Fruit fly (Drosophila melanogaster) whole organism, pupa: ENCODE results near the gene par-6.
A peak's percentile ranks its signal among the peaks of the same experiment; 100 is the strongest.

Experiments
- CG12605 ChIP-seq: fragments of 200-800 bp; sonication (Bioruptor generic); IDR thresholded peaks from 2 replicates; pipeline ENCODE4 v1.3.6; 2022; ENCODE audit warnings: missing biosample characterization, missing genetic modification characterization
- CG14655 ChIP-seq: fragments of 200-800 bp; sonication (Bioruptor generic); optimal IDR thresholded peaks from 3 replicates; lab custom pipeline; 2017; ENCODE audit warnings: mild to moderate bottlenecking, missing biosample characterization, missing genetic modification reagents, missing genetic modification characterization
- CG15710 ChIP-seq: fragments of 200-800 bp; sonication (Bioruptor generic); optimal IDR thresholded peaks from 2 replicates; lab custom pipeline; 2018; ENCODE audit warnings: missing biosample characterization, mild to moderate bottlenecking, missing genetic modification characterization, moderate library complexity
- CG17806 ChIP-seq: fragments of 200-800 bp; sonication (Bioruptor generic); optimal IDR thresholded peaks from 2 replicates; lab custom pipeline; 2018; ENCODE audit warnings: missing biosample characterization, mild to moderate bottlenecking, missing genetic modification characterization, moderate library complexity
- CG4496 ChIP-seq: fragments of 200-800 bp; sonication (Bioruptor generic); IDR thresholded peaks from 3 replicates; pipeline ENCODE4 v1.3.6; 2022; ENCODE audit warnings: missing biosample characterization, missing genetic modification characterization
- CG8301 ChIP-seq: fragments of 200-800 bp; sonication (Bioruptor generic); optimal IDR thresholded peaks from 2 replicates; lab custom pipeline; 2018; ENCODE audit warnings: missing biosample characterization, mild to moderate bottlenecking, missing genetic modification characterization
- CG9948 ChIP-seq: fragments of 200-800 bp; sonication (Bioruptor generic); optimal IDR thresholded peaks from 2 replicates; lab custom pipeline; 2018; ENCODE audit warnings: missing biosample characterization, mild to moderate bottlenecking, missing genetic modification characterization, moderate library complexity
- D1 ChIP-seq: fragments of 200-800 bp; sonication (Bioruptor generic); optimal IDR thresholded peaks from 2 replicates; lab custom pipeline; 2018; ENCODE audit warnings: missing biosample characterization, mild to moderate bottlenecking, missing genetic modification characterization, moderate library complexity
- EcR ChIP-seq: fragments of 200-800 bp; sonication (Bioruptor generic); optimal IDR thresholded peaks from 3 replicates; lab custom pipeline; 2019; ENCODE audit warnings: missing biosample characterization, missing genetic modification characterization, mild to moderate bottlenecking, moderate library complexity, missing genetic modification reagents
- Ets98B ChIP-seq: fragments of 200-800 bp; sonication (Bioruptor generic); IDR thresholded peaks from 2 replicates; pipeline ENCODE4 v1.3.6; 2022; ENCODE audit warnings: missing biosample characterization, missing genetic modification characterization
- Pif1A ChIP-seq: fragments of 200-800 bp; sonication (Bioruptor generic); optimal IDR thresholded peaks from 3 replicates; lab custom pipeline; 2016; ENCODE audit warnings: missing biosample characterization, missing genetic modification characterization
- Snoo ChIP-seq: fragments of 200-800 bp; sonication (Bioruptor generic); optimal IDR thresholded peaks from 3 replicates; lab custom pipeline; 2017; ENCODE audit warnings: missing biosample characterization, mild to moderate bottlenecking, missing genetic modification characterization, inconsistent platforms
- fd96Ca ChIP-seq: fragments of 200-800 bp; sonication (Bioruptor generic); IDR thresholded peaks from 3 replicates; pipeline ENCODE4 v1.3.6; 2022; ENCODE audit warnings: missing biosample characterization, missing genetic modification characterization
- gl ChIP-seq: fragments of 200-800 bp; sonication (Bioruptor generic); optimal IDR thresholded peaks from 2 replicates; lab custom pipeline; 2018; ENCODE audit warnings: missing biosample characterization, mild to moderate bottlenecking, missing genetic modification characterization

dm6 chrX:17720261-17721052, 17.3 kb downstream of the par-6 start:
- TF ChIP-seq EcR (GFP tag; lab: Kevin White, UChicago) (no peak), D1 (tag; lab: Kevin White, UChicago) (no peak), CG15710 (tag; lab: Kevin White, UChicago) (no peak), fd96Ca (no peak), CG17806 (tag; lab: Kevin White, UChicago) (no peak), Pif1A (GFP tag; lab: Kevin White, UChicago) (no peak), gl (tag; lab: Kevin White, UChicago) (no peak), CG14655 (GFP tag; lab: Kevin White, UChicago) (no peak), CG4496 (0 out of 3 replicates have a peak, but pooled peaks have one; percentile 32), CG12605 (no peak), Ets98B (GFP tag; lab: Robert Waterston, UW) (no peak), CG8301 (tag; lab: Kevin White, UChicago) (no peak), Snoo (no peak), CG9948 (no peak)
